Fruit fly (Drosophila melanogaster): Measurements from ENCODE around the gene Trx2.

dm6 chr2L:9614674-9615258 is 1.8 kb downstream of the Trx2 start:
- TF ChIP-seq CG2875 (GFP tag; optimal IDR thresholded peaks at IDR 0.05) (no peak), D19A (tag; optimal IDR thresholded peaks at IDR 0.05) (no peak), CG15479 (GFP tag; optimal IDR thresholded peaks at IDR 0.05) (no peak), ham (GFP tag; IDR thresholded peaks at IDR 0.05) (no peak), CG30403 (GFP tag; optimal IDR thresholded peaks at IDR 0.05) (no peak), Mes4 (GFP tag; optimal IDR thresholded peaks at IDR 0.05) (no peak), dan (GFP tag; IDR thresholded peaks at IDR 0.05) (no peak), cato (GFP tag; optimal IDR thresholded peaks at IDR 0.05; ENCODE audit: borderline replicate concordance) (no peak), insv (GFP tag; optimal IDR thresholded peaks at IDR 0.05) (no peak)
